Fruit fly (Drosophila melanogaster) whole organism, embryonic: Measurements from ENCODE around the gene CG10587.

ENCODE experiments used
- Adf1 ChIP-seq: fragments of 200-800 bp; sonication (Bioruptor generic); IDR thresholded peaks from 2 replicates; pipeline ENCODE4 v1.3.6; 2022; ENCODE audit warnings: missing biosample characterization, missing genetic modification characterization
- Awh ChIP-seq: fragments of 200-800 bp; sonication (Bioruptor generic); IDR thresholded peaks from 2 replicates; pipeline ENCODE4, ENCODE4 v1.3.6; 2022; ENCODE audit warnings: missing biosample characterization, missing genetic modification characterization
- CG10209 ChIP-seq: fragments of 200-800 bp; sonication (Bioruptor generic); optimal IDR thresholded peaks from 3 replicates; lab custom pipeline; 2017; ENCODE audit warnings: missing biosample characterization, mild to moderate bottlenecking, missing genetic modification characterization, missing genetic modification reagents
- CG10565 ChIP-seq: fragments of 200-800 bp; sonication (Bioruptor generic); optimal IDR thresholded peaks from 3 replicates; lab custom pipeline; 2016; ENCODE audit warnings: missing biosample characterization, mild to moderate bottlenecking, missing genetic modification characterization
- CG11723 ChIP-seq: fragments of 200-800 bp; sonication (Bioruptor generic); optimal IDR thresholded peaks from 2 replicates; lab custom pipeline; 2017; ENCODE audit warnings: missing biosample characterization, mild to moderate bottlenecking, missing genetic modification characterization
- CG12391 ChIP-seq: fragments of 200-800 bp; sonication (Bioruptor generic); optimal IDR thresholded peaks from 3 replicates; lab custom pipeline; 2018; ENCODE audit warnings: missing biosample characterization, mild to moderate bottlenecking, missing genetic modification characterization, moderate library complexity
- CG12769 ChIP-seq: fragments of 200-800 bp; sonication (Bioruptor generic); optimal IDR thresholded peaks from 2 replicates; lab custom pipeline; 2019; ENCODE audit warnings: missing biosample characterization, mild to moderate bottlenecking, missing genetic modification characterization, moderate library complexity
- CG13287 ChIP-seq: fragments of 200-800 bp; sonication (Bioruptor generic); IDR thresholded peaks from 2 replicates; pipeline ENCODE4 v1.3.6; 2022; ENCODE audit warnings: missing biosample characterization, missing genetic modification characterization; ENCODE audit not compliant: partially characterized antibody
- CG14014 ChIP-seq: fragments of 200-800 bp; sonication (Bioruptor generic); IDR thresholded peaks from 2 replicates; pipeline ENCODE4 v1.3.6; 2022; ENCODE audit warnings: missing biosample characterization, missing genetic modification characterization
- CG14050 ChIP-seq: fragments of 200-800 bp; sonication (Bioruptor generic); IDR thresholded peaks from 3 replicates; pipeline ENCODE4 v1.3.6; 2022; ENCODE audit warnings: missing biosample characterization, missing genetic modification characterization
- CG18011 ChIP-seq: fragments of 200-800 bp; sonication (Bioruptor generic); optimal IDR thresholded peaks from 2 replicates; lab custom pipeline; 2017; ENCODE audit warnings: missing biosample characterization, missing genetic modification characterization, mild to moderate bottlenecking, moderate library complexity, missing genotype
- CG1832 ChIP-seq: fragments of 200-800 bp; sonication (Bioruptor generic); optimal IDR thresholded peaks from 2 replicates; lab custom pipeline; 2017; ENCODE audit warnings: missing biosample characterization, mild to moderate bottlenecking, missing genetic modification characterization, inconsistent platforms
- CG2199 ChIP-seq: fragments of 200-800 bp; sonication (Bioruptor generic); IDR thresholded peaks from 3 replicates; pipeline ENCODE4 v1.3.6; 2022; ENCODE audit warnings: missing biosample characterization, missing genetic modification characterization
- CG3163 ChIP-seq: fragments of 200-800 bp; sonication (Bioruptor generic); optimal IDR thresholded peaks from 3 replicates; lab custom pipeline; 2016; ENCODE audit warnings: missing biosample characterization, missing genetic modification characterization
- CG33213 ChIP-seq: fragments of 200-800 bp; sonication (Bioruptor generic); optimal IDR thresholded peaks from 3 replicates; lab custom pipeline; 2016; ENCODE audit warnings: missing biosample characterization, missing genetic modification characterization
- CG34376 ChIP-seq: fragments of 200-800 bp; sonication (Bioruptor generic); optimal IDR thresholded peaks from 2 replicates; lab custom pipeline; 2018; ENCODE audit warnings: missing biosample characterization, mild to moderate bottlenecking, missing genetic modification characterization
- CG3838 ChIP-seq: fragments of 200-800 bp; sonication (Bioruptor generic); optimal IDR thresholded peaks from 3 replicates; lab custom pipeline; 2016; ENCODE audit warnings: missing biosample characterization, missing genetic modification characterization
- CG4854 ChIP-seq: fragments of 200-800 bp; sonication (Bioruptor generic); optimal IDR thresholded peaks from 2 replicates; lab custom pipeline; 2016; ENCODE audit warnings: missing biosample characterization, missing genetic modification characterization, inconsistent platforms
- CG7357 ChIP-seq: fragments of 200-800 bp; sonication (Bioruptor generic); IDR thresholded peaks from 3 replicates; pipeline ENCODE4 v1.3.6; 2022; ENCODE audit warnings: missing biosample characterization, missing genetic modification characterization
- CoRest ChIP-seq: fragments of 200-800 bp; sonication (Bioruptor generic); optimal IDR thresholded peaks from 3 replicates; lab custom pipeline; 2018; ENCODE audit warnings: missing biosample characterization, mild to moderate bottlenecking, missing genetic modification characterization, moderate library complexity
- Dref ChIP-seq: fragments of 200-800 bp; sonication (Bioruptor generic); IDR thresholded peaks from 2 replicates; pipeline ENCODE4 v1.3.6; 2022; ENCODE audit warnings: missing biosample characterization, missing genetic modification characterization
- Drgx ChIP-seq: fragments of 200-800 bp; sonication (Bioruptor generic); IDR thresholded peaks from 2 replicates; pipeline ENCODE4 v1.3.6; 2022; ENCODE audit warnings: missing biosample characterization, missing genetic modification characterization
- MBD-R2 ChIP-seq: fragments of 200-800 bp; sonication (Bioruptor generic); IDR thresholded peaks from 2 replicates; pipeline ENCODE4 v1.3.6; 2022; ENCODE audit warnings: missing biosample characterization, missing genetic modification characterization
- MESR4 ChIP-seq: fragments of 200-800 bp; sonication (Bioruptor generic); optimal IDR thresholded peaks from 2 replicates; lab custom pipeline; 2018; ENCODE audit warnings: missing biosample characterization, mild to moderate bottlenecking, missing genetic modification characterization, moderate library complexity
- Max ChIP-seq: fragments of 200-800 bp; sonication (Bioruptor generic); optimal IDR thresholded peaks from 2 replicates; lab custom pipeline; 2016; ENCODE audit warnings: missing biosample characterization, mild to moderate bottlenecking, missing genetic modification characterization
- Med ChIP-seq: fragments of 200-800 bp; sonication (Bioruptor generic); peaks from one replicate; lab custom pipeline; 2016; ENCODE audit warnings: missing biosample characterization, missing genetic modification characterization, mild to moderate bottlenecking, inconsistent platforms, moderate library complexity
- NK7.1 ChIP-seq: fragments of 200-800 bp; sonication (Bioruptor generic); optimal IDR thresholded peaks from 3 replicates; lab custom pipeline; 2016; ENCODE audit warnings: missing biosample characterization, missing genetic modification characterization
- Scr ChIP-seq: fragments of 200-800 bp; sonication (Bioruptor generic); IDR thresholded peaks from 2 replicates; pipeline ENCODE4 v1.3.6; 2022; ENCODE audit warnings: missing biosample characterization, missing genetic modification characterization; ENCODE audit not compliant: partially characterized antibody
- ac ChIP-seq: fragments of 200-800 bp; sonication (Bioruptor generic); optimal IDR thresholded peaks from 3 replicates; lab custom pipeline; 2017; ENCODE audit warnings: missing biosample characterization, mild to moderate bottlenecking, missing genetic modification characterization
- ara ChIP-seq: fragments of 200-800 bp; sonication (Bioruptor generic); IDR thresholded peaks from 2 replicates; pipeline ENCODE4 v1.3.6; 2022; ENCODE audit warnings: missing biosample characterization, missing genetic modification characterization
- chif ChIP-seq, 2 experiments: fragments of 200-800 bp; sonication (Bioruptor generic); optimal IDR thresholded peaks; 3 replicates each; lab custom pipeline; 2016; ENCODE audit warnings: missing biosample characterization in 2 of 2, missing genetic modification characterization in 2 of 2
- chinmo ChIP-seq: fragments of 200-800 bp; sonication (Bioruptor generic); IDR thresholded peaks from 4 replicates; pipeline ENCODE4 v1.3.6; 2022; ENCODE audit warnings: missing biosample characterization, missing genetic modification characterization; ENCODE audit not compliant: partially characterized antibody
- crol ChIP-seq: fragments of 200-800 bp; sonication (Bioruptor generic); IDR thresholded peaks from 2 replicates; pipeline ENCODE4 v1.3.6; 2022; ENCODE audit warnings: missing biosample characterization, missing genetic modification characterization
- dm ChIP-seq: fragments of 200-800 bp; sonication (Bioruptor generic); optimal IDR thresholded peaks from 3 replicates; lab custom pipeline; 2016; ENCODE audit warnings: missing biosample characterization, missing genetic modification characterization
- esg ChIP-seq: fragments of 200-800 bp; sonication (Bioruptor generic); conservative IDR thresholded peaks from 2 replicates; pipeline ENCODE4 v1.3.6; 2022; ENCODE audit warnings: missing biosample characterization, missing genetic modification characterization
- fru ChIP-seq: fragments of >200 bp; optimal IDR thresholded peaks from 2 replicates; lab custom pipeline; 2017
- grn ChIP-seq: fragments of 200-800 bp; sonication (Bioruptor generic); optimal IDR thresholded peaks from 3 replicates; lab custom pipeline; 2017; ENCODE audit warnings: missing biosample characterization, missing genetic modification characterization
- gt ChIP-seq: fragments of 200-800 bp; sonication (Bioruptor generic); IDR thresholded peaks from 2 replicates; pipeline ENCODE4 v1.3.6; 2022; ENCODE audit warnings: missing biosample characterization, missing genetic modification characterization
- kah ChIP-seq: fragments of 200-800 bp; sonication (Bioruptor generic); optimal IDR thresholded peaks from 2 replicates; lab custom pipeline; 2018; ENCODE audit warnings: missing biosample characterization, mild to moderate bottlenecking, missing genetic modification characterization
- mirr ChIP-seq: fragments of 200-800 bp; sonication (Bioruptor generic); optimal IDR thresholded peaks from 3 replicates; lab custom pipeline; 2018; ENCODE audit warnings: missing biosample characterization, mild to moderate bottlenecking, missing genetic modification characterization
- pros ChIP-seq: fragments of 200-800 bp; sonication (Bioruptor generic); optimal IDR thresholded peaks from 3 replicates; lab custom pipeline; 2019; ENCODE audit warnings: missing biosample characterization, mild to moderate bottlenecking, missing genetic modification characterization, moderate library complexity
- slbo ChIP-seq: fragments of 200-800 bp; sonication (Bioruptor generic); IDR thresholded peaks from 2 replicates; pipeline ENCODE4 v1.3.6; 2022; ENCODE audit warnings: missing biosample characterization, missing genetic modification characterization
- sna ChIP-seq: fragments of 200-800 bp; sonication (Bioruptor generic); IDR thresholded peaks from 2 replicates; pipeline ENCODE4 v1.3.6; 2022; ENCODE audit warnings: missing biosample characterization, missing genetic modification characterization; ENCODE audit not compliant: partially characterized antibody
- sqz ChIP-seq: fragments of 200-800 bp; sonication (Bioruptor generic); optimal IDR thresholded peaks from 3 replicates; lab custom pipeline; 2018; ENCODE audit warnings: missing biosample characterization, mild to moderate bottlenecking, missing genetic modification characterization
- sr ChIP-seq: fragments of 200-800 bp; sonication (Bioruptor generic); IDR thresholded peaks from 3 replicates; pipeline ENCODE4 v1.3.6; 2022; ENCODE audit warnings: missing biosample characterization, missing genetic modification characterization
- vfl ChIP-seq: fragments of 200-800 bp; sonication (Bioruptor generic); optimal IDR thresholded peaks from 2 replicates; lab custom pipeline; 2016; ENCODE audit warnings: missing biosample characterization, missing genetic modification characterization
- wek ChIP-seq: fragments of 200-800 bp; sonication (Bioruptor generic); optimal IDR thresholded peaks from 3 replicates; lab custom pipeline; 2018; ENCODE audit warnings: missing biosample characterization, mild to moderate bottlenecking, missing genetic modification characterization, moderate library complexity
- yki ChIP-seq: fragments of >200 bp; optimal IDR thresholded peaks from 3 replicates; lab custom pipeline; 2018
- zen2 ChIP-seq: fragments of 200-800 bp; sonication (Bioruptor generic); IDR thresholded peaks from 3 replicates; pipeline ENCODE4 v1.3.6; 2022; ENCODE audit warnings: missing biosample characterization, missing genetic modification characterization; ENCODE audit not compliant: partially characterized antibody

CG10587 gene

dm6 chr3L:21009405-21010120, 47.2 kb upstream of the CG10587 start (continued):
- TF ChIP-seq CG11723 (no peak), mirr (GFP tag; lab: Kevin White, UChicago) (peak; percentile 35), CG14050 (GFP tag; lab: Robert Waterston, UW) (0 out of 3 replicates have a peak, but pooled peaks have one; percentile 49), slbo (GFP tag; lab: Robert Waterston, UW) (peak; percentile 70), esg (peak; percentile 42), CoRest (tag; lab: Kevin White, UChicago) (peak; percentile 22), CG3163 (GFP tag; lab: Kevin White, UChicago) (peak; percentile 55), CG3838 (no peak), CG12769 (tag; lab: Kevin White, UChicago) (peak; percentile 30), Drgx (GFP tag; lab: Robert Waterston, UW) (peak; percentile 87), chif (GFP tag; optimal IDR thresholded peaks at IDR 0.05; lab: Kevin White, UChicago) (peak; percentile 9 to 19), Dref (GFP tag; lab: Robert Waterston, UW) (no peak), CG12391 (tag; lab: Kevin White, UChicago) (peak; percentile 48), MESR4 (GFP tag; lab: Kevin White, UChicago) (no peak), sna (GFP tag; lab: Robert Waterston, UW) (no peak), CG10209 (GFP tag; lab: Kevin White, UChicago) (peak; percentile 18), wek (GFP tag; lab: Kevin White, UChicago) (no peak), Med (peak; percentile 84), CG4854 (peak; percentile 19), CG18011 (GFP tag; lab: Kevin White, UChicago) (peak; percentile 36), Adf1 (GFP tag; lab: Robert Waterston, UW) (peak; percentile 62), Awh (GFP tag; lab: Robert Waterston, UW) (peak; percentile 70), CG7357 (GFP tag; lab: Robert Waterston, UW) (peak; percentile 34; the same call in 1 of the 3 replicates), CG10565 (GFP tag; lab: Kevin White, UChicago) (no peak)
- TF ChIP-seq, all 482 proteins: peak for 223

dm6 chr3L:21008899-21009298, 46.5 kb upstream of the CG10587 start:
- TF ChIP-seq CG1832 (GFP tag; lab: Kevin White, UChicago), result peak; percentile 26
- no peak for TF ChIP-seq CG11723
- TF ChIP-seq pros (GFP tag; lab: Kevin White, UChicago), result peak; percentile 85
- peak; percentile 79; the same call in 2 of the 3 replicates for TF ChIP-seq sr
- 0 out of 2 replicates have a peak, but pooled peaks have one; percentile 16 for TF ChIP-seq crol (GFP tag; lab: Robert Waterston, UW)
- TF ChIP-seq ac (GFP tag; lab: Kevin White, UChicago), result no peak
- TF ChIP-seq chinmo, result peak; percentile 82; the same call in 2 of the 4 replicates
- no peak for TF ChIP-seq gt (GFP tag; lab: Robert Waterston, UW)
- peak; percentile 38 for TF ChIP-seq kah (GFP tag; lab: Kevin White, UChicago)
- TF ChIP-seq sqz (GFP tag; lab: Kevin White, UChicago), result peak; percentile 17
- TF ChIP-seq MBD-R2 (GFP tag; lab: Robert Waterston, UW), result 0 out of 2 replicates have a peak, but pooled peaks have one; percentile 9
- TF ChIP-seq CG14014 (GFP tag; lab: Robert Waterston, UW), result no peak
- no peak for TF ChIP-seq NK7.1 (GFP tag; lab: Kevin White, UChicago)
- no peak for TF ChIP-seq CG33213
- no peak for TF ChIP-seq CG34376 (GFP tag; lab: Kevin White, UChicago)
- TF ChIP-seq yki (lab: Kevin White, UChicago), result peak; percentile 68
- peak; percentile 37; the same call in 1 of the 2 replicates for TF ChIP-seq CG13287 (GFP tag; lab: Robert Waterston, UW)
- no peak for TF ChIP-seq ara (GFP tag; lab: Robert Waterston, UW)
- no peak for TF ChIP-seq vfl
- TF ChIP-seq zen2 (GFP tag; lab: Robert Waterston, UW), result peak; percentile 39; the same call in 1 of the 3 replicates
- TF ChIP-seq Max (GFP tag; lab: Kevin White, UChicago), result peak; percentile 24
- peak; percentile 20; the same call in 1 of the 2 replicates for TF ChIP-seq Scr (GFP tag; lab: Robert Waterston, UW)
- TF ChIP-seq CG12769 (tag; lab: Kevin White, UChicago), result peak; percentile 66
- peak; percentile 46 for TF ChIP-seq dm (GFP tag; lab: Kevin White, UChicago)
- TF ChIP-seq CG2199 (GFP tag; lab: Robert Waterston, UW), result 0 out of 3 replicates have a peak, but pooled peaks have one; percentile 23
- peak; percentile 89 for TF ChIP-seq grn
- no peak for TF ChIP-seq fru (lab: Kevin White, UChicago)
